Fruit fly (Drosophila melanogaster) whole organism, prepupa: ENCODE data around the gene CG2794.

Experiments
- Blimp-1 ChIP-seq: fragments of 200-800 bp; sonication (Bioruptor generic); optimal IDR thresholded peaks from 3 replicates; lab custom pipeline; 2017; ENCODE audit warnings: missing biosample characterization, missing genetic modification characterization, mild to moderate bottlenecking, moderate library complexity, missing genetic modification reagents
- CG10669 ChIP-seq: fragments of 200-800 bp; sonication (Bioruptor generic); optimal IDR thresholded peaks from 3 replicates; lab custom pipeline; 2018; ENCODE audit warnings: missing biosample characterization, mild to moderate bottlenecking, missing genetic modification characterization, moderate library complexity
- CG11762 ChIP-seq: fragments of 200-800 bp; sonication (Bioruptor generic); optimal IDR thresholded peaks from 3 replicates; lab custom pipeline; 2016; ENCODE audit warnings: missing biosample characterization, missing genetic modification characterization; ENCODE audit not compliant: insufficient read depth
- CG11902 ChIP-seq: fragments of 200-800 bp; sonication (Bioruptor generic); optimal IDR thresholded peaks from 3 replicates; lab custom pipeline; 2016; ENCODE audit warnings: missing biosample characterization, missing genetic modification characterization
- CG15336 ChIP-seq: fragments of 200-800 bp; sonication (Bioruptor generic); IDR thresholded peaks from 2 replicates; pipeline ENCODE4 v1.3.6; 2022; ENCODE audit warnings: missing biosample characterization, missing genetic modification characterization
- CG1621 ChIP-seq: fragments of 200-800 bp; sonication (Bioruptor generic); optimal IDR thresholded peaks from 3 replicates; lab custom pipeline; 2018; ENCODE audit warnings: missing biosample characterization, mild to moderate bottlenecking, missing genetic modification characterization
- CG16779 ChIP-seq: fragments of 200-800 bp; sonication (Bioruptor generic); optimal IDR thresholded peaks from 3 replicates; lab custom pipeline; 2017; ENCODE audit warnings: missing biosample characterization, mild to moderate bottlenecking, missing genetic modification characterization
- CG3032 ChIP-seq: fragments of 200-800 bp; optimal IDR thresholded peaks from 2 replicates; lab custom pipeline; 2019; ENCODE audit warnings: missing biosample characterization, mild to moderate bottlenecking, missing genetic modification characterization, moderate library complexity
- CG31627 ChIP-seq: fragments of 200-800 bp; sonication (Bioruptor generic); optimal IDR thresholded peaks from 3 replicates; lab custom pipeline; 2016; ENCODE audit warnings: missing biosample characterization, missing genetic modification characterization
- CG32006 ChIP-seq: fragments of 200-800 bp; sonication (Bioruptor generic); optimal IDR thresholded peaks from 3 replicates; lab custom pipeline; 2017; ENCODE audit warnings: missing biosample characterization, mild to moderate bottlenecking, missing genetic modification characterization
- CG34406 ChIP-seq: fragments of 200-800 bp; sonication (Bioruptor generic); optimal IDR thresholded peaks from 3 replicates; lab custom pipeline; 2016; ENCODE audit warnings: missing biosample characterization, missing genetic modification characterization
- CG3919 ChIP-seq: fragments of 200-800 bp; sonication (Bioruptor generic); optimal IDR thresholded peaks from 3 replicates; lab custom pipeline; 2016; ENCODE audit warnings: missing biosample characterization, missing genetic modification characterization
- CG6163 ChIP-seq: fragments of 200-800 bp; sonication (Bioruptor generic); IDR thresholded peaks from 3 replicates; pipeline ENCODE4 v1.3.6; 2022; ENCODE audit warnings: missing biosample characterization, missing genetic modification characterization
- CG6276 ChIP-seq: fragments of 200-800 bp; sonication (Bioruptor generic); optimal IDR thresholded peaks from 2 replicates; lab custom pipeline; 2017; ENCODE audit warnings: missing biosample characterization, mild to moderate bottlenecking, missing genetic modification characterization
- CG6808 ChIP-seq: fragments of 200-800 bp; sonication (Bioruptor generic); optimal IDR thresholded peaks from 3 replicates; lab custom pipeline; 2017; ENCODE audit warnings: missing biosample characterization, missing genetic modification characterization, mild to moderate bottlenecking, moderate library complexity, missing genetic modification reagents
- CG7368 ChIP-seq: fragments of 200-800 bp; sonication (Bioruptor generic); optimal IDR thresholded peaks from 3 replicates; lab custom pipeline; 2016; ENCODE audit warnings: missing biosample characterization, missing genetic modification characterization
- CG8119 ChIP-seq: fragments of 200-800 bp; sonication (Bioruptor generic); IDR thresholded peaks from 3 replicates; pipeline ENCODE4 v1.3.6; 2022; ENCODE audit warnings: missing biosample characterization, missing genetic modification characterization
- CG8319 ChIP-seq: fragments of 200-800 bp; sonication (Bioruptor generic); optimal IDR thresholded peaks from 3 replicates; lab custom pipeline; 2016; ENCODE audit warnings: missing biosample characterization, missing genetic modification characterization
- CG8632 ChIP-seq: fragments of 200-800 bp; sonication (Bioruptor generic); optimal IDR thresholded peaks from 3 replicates; lab custom pipeline; 2016; ENCODE audit warnings: missing biosample characterization, missing genetic modification characterization
- Eip78C ChIP-seq: fragments of 200-800 bp; sonication (Bioruptor generic); peaks from one replicate; lab custom pipeline; 2016; ENCODE audit warnings: missing biosample characterization, missing genetic modification characterization
- Ets21C ChIP-seq: fragments of 200-800 bp; sonication (Bioruptor generic); optimal IDR thresholded peaks from 3 replicates; lab custom pipeline; 2016; ENCODE audit warnings: missing biosample characterization, missing genetic modification characterization
- Gug ChIP-seq: fragments of 200-800 bp; sonication (Bioruptor generic); IDR thresholded peaks from 2 replicates; pipeline ENCODE4 v1.3.6; 2022; ENCODE audit warnings: missing biosample characterization, missing genetic modification characterization
- Hr38 ChIP-seq: sonication (Bioruptor generic); optimal IDR thresholded peaks from 2 replicates; lab custom pipeline; 2016; ENCODE audit warnings: missing biosample characterization, missing genetic modification characterization
- Hr39 ChIP-seq: fragments of 200-800 bp; sonication (Bioruptor generic); optimal IDR thresholded peaks from 2 replicates; lab custom pipeline; 2016; ENCODE audit warnings: missing biosample characterization, missing genetic modification characterization
- Hr4 ChIP-seq: fragments of 200-800 bp; sonication (Bioruptor generic); optimal IDR thresholded peaks from 3 replicates; lab custom pipeline; 2016; ENCODE audit warnings: missing biosample characterization, missing genetic modification characterization
- Lpt ChIP-seq: fragments of 200-800 bp; sonication (Bioruptor generic); optimal IDR thresholded peaks from 3 replicates; lab custom pipeline; 2016; ENCODE audit warnings: missing biosample characterization, missing genetic modification characterization
- Met ChIP-seq: fragments of 200-800 bp; sonication (Bioruptor generic); optimal IDR thresholded peaks from 3 replicates; lab custom pipeline; 2016; ENCODE audit warnings: missing biosample characterization, missing genetic modification characterization
- OdsH ChIP-seq: fragments of 200-800 bp; sonication (Bioruptor generic); optimal IDR thresholded peaks from 3 replicates; lab custom pipeline; 2016; ENCODE audit warnings: missing biosample characterization, missing genetic modification characterization
- Smox ChIP-seq: fragments of 200-800 bp; sonication (Bioruptor generic); optimal IDR thresholded peaks from 3 replicates; lab custom pipeline; 2016; ENCODE audit warnings: missing biosample characterization, missing genetic modification characterization
- Sox102F ChIP-seq: fragments of 200-800 bp; sonication (Bioruptor generic); optimal IDR thresholded peaks from 2 replicates; lab custom pipeline; 2016; ENCODE audit warnings: missing biosample characterization, mild to moderate bottlenecking, missing genetic modification characterization
- Sox14 ChIP-seq: fragments of 200-800 bp; sonication (Bioruptor generic); optimal IDR thresholded peaks from 3 replicates; lab custom pipeline; 2016; ENCODE audit warnings: missing biosample characterization, missing genetic modification characterization
- achi ChIP-seq: fragments of 200-800 bp; sonication (Bioruptor generic); optimal IDR thresholded peaks from 3 replicates; lab custom pipeline; 2016; ENCODE audit warnings: missing biosample characterization, missing genetic modification characterization
- cyc ChIP-seq: fragments of 200-800 bp; sonication (Bioruptor generic); optimal IDR thresholded peaks from 3 replicates; lab custom pipeline; 2016; ENCODE audit warnings: missing biosample characterization, missing genetic modification characterization
- eg ChIP-seq: fragments of 200-800 bp; sonication (Bioruptor generic); IDR thresholded peaks from 3 replicates; pipeline ENCODE4 v1.3.6; 2022; ENCODE audit warnings: missing biosample characterization, missing genetic modification characterization
- esn ChIP-seq: fragments of 200-800 bp; sonication (Bioruptor generic); optimal IDR thresholded peaks from 2 replicates; lab custom pipeline; 2016; ENCODE audit warnings: missing biosample characterization, mild to moderate bottlenecking, missing genetic modification characterization, moderate library complexity
- fd59A ChIP-seq: fragments of 200-800 bp; sonication (Bioruptor generic); optimal IDR thresholded peaks from 2 replicates; lab custom pipeline; 2017; ENCODE audit warnings: missing biosample characterization, mild to moderate bottlenecking, missing genetic modification characterization, missing genetic modification reagents
- fd85E ChIP-seq: fragments of 200-800 bp; sonication (Bioruptor generic); optimal IDR thresholded peaks from 3 replicates; lab custom pipeline; 2016; ENCODE audit warnings: missing biosample characterization, missing genetic modification characterization
- fkh ChIP-seq: fragments of 200-800 bp; sonication (Bioruptor generic); optimal IDR thresholded peaks from 3 replicates; lab custom pipeline; 2017; ENCODE audit warnings: missing biosample characterization, mild to moderate bottlenecking, missing genetic modification characterization, moderate library complexity
- lz ChIP-seq: fragments of 200-800 bp; sonication (Bioruptor generic); optimal IDR thresholded peaks from 3 replicates; lab custom pipeline; 2016; ENCODE audit warnings: missing biosample characterization, missing genetic modification characterization
- pdm3 ChIP-seq: fragments of 200-800 bp; sonication (Bioruptor generic); optimal IDR thresholded peaks from 3 replicates; lab custom pipeline; 2016; ENCODE audit warnings: missing biosample characterization, missing genetic modification characterization
- salr ChIP-seq, 2 experiments: fragments of 200-800 bp; sonication (Bioruptor generic); optimal IDR thresholded peaks; 3 replicates each; lab custom pipeline; 2016 to 2018; ENCODE audit warnings: missing biosample characterization in 2 of 2, missing genetic modification characterization in 2 of 2, mild to moderate bottlenecking in 1 of 2
- spab ChIP-seq: fragments of 200-800 bp; sonication (Bioruptor generic); optimal IDR thresholded peaks from 2 replicates; lab custom pipeline; 2017; ENCODE audit warnings: missing biosample characterization, mild to moderate bottlenecking, missing genetic modification characterization, missing genetic modification reagents
- ss ChIP-seq, 2 experiments: fragments of 200-800 bp; sonication (Bioruptor generic); optimal IDR thresholded peaks; 2 replicates in 1 of 2; 3 replicates in 1 of 2; lab custom pipeline; 2017 to 2018; ENCODE audit warnings: mild to moderate bottlenecking in 2 of 2, missing biosample characterization in 2 of 2, missing genetic modification characterization in 2 of 2, moderate library complexity in 1 of 2
- svp ChIP-seq: fragments of 200-800 bp; sonication (Bioruptor generic); peaks from one replicate; lab custom pipeline; 2016; ENCODE audit warnings: missing biosample characterization, missing genetic modification characterization
- topi ChIP-seq: fragments of 200-800 bp; sonication (Bioruptor generic); optimal IDR thresholded peaks from 3 replicates; lab custom pipeline; 2016; ENCODE audit warnings: missing biosample characterization, missing genetic modification characterization
- vri ChIP-seq: fragments of 200-800 bp; sonication (Bioruptor generic); optimal IDR thresholded peaks from 3 replicates; lab custom pipeline; 2016; ENCODE audit warnings: missing biosample characterization, mild to moderate bottlenecking, missing genetic modification characterization

CG2794 gene

dm6 chr2L:521940-522632 is 41.9 kb upstream of the CG2794 start:
- TF ChIP-seq CG32006 (GFP tag; lab: Kevin White, UChicago) (peak; percentile 35), fkh (GFP tag; lab: Kevin White, UChicago) (peak; percentile 34), topi (GFP tag; lab: Kevin White, UChicago) (no peak), CG3919 (GFP tag; lab: Kevin White, UChicago) (no peak), CG7368 (GFP tag; lab: Kevin White, UChicago) (peak; percentile 19), OdsH (GFP tag; lab: Kevin White, UChicago) (peak; percentile 15), CG8119 (peak; percentile 57), Hr4 (GFP tag; lab: Kevin White, UChicago) (peak; percentile 54), pdm3 (GFP tag; lab: Kevin White, UChicago) (peak; percentile 22), svp (GFP tag; lab: Kevin White, UChicago) (peak; percentile 42), Eip78C (GFP tag; lab: Kevin White, UChicago) (peak; percentile 43), eg (GFP tag; lab: Robert Waterston, UW) (peak; percentile 41; the same call in 1 of the 3 replicates), CG15336 (GFP tag; lab: Robert Waterston, UW) (peak; percentile 13; the same call in 1 of the 2 replicates), vri (GFP tag; lab: Kevin White, UChicago) (peak; percentile 23), Met (GFP tag; lab: Kevin White, UChicago) (no peak), Smox (GFP tag; lab: Kevin White, UChicago) (no peak), CG6163 (GFP tag; lab: Robert Waterston, UW) (peak; percentile 30; the same call in 2 of the 3 replicates), Gug (peak; percentile 23; the same call in 1 of the 2 replicates)
- TF ChIP-seq, all 60 proteins: peak for 14

- TF ChIP-seq lz (GFP tag; lab: Kevin White, UChicago) (peak; percentile 40), Gug (0 out of 2 replicates have a peak, but pooled peaks have one; percentile 22), Hr4 (GFP tag; lab: Kevin White, UChicago) (peak; percentile 43), CG3032 (tag; lab: Kevin White, UChicago) (peak; percentile 19), ss (GFP tag; optimal IDR thresholded peaks at IDR 0.05; lab: Kevin White, UChicago) (no peak), fd59A (GFP tag; lab: Kevin White, UChicago) (peak; percentile 16), Hr38 (no peak), CG31627 (GFP tag; lab: Kevin White, UChicago) (peak; percentile 45), esn (peak; percentile 58), CG11762 (GFP tag; lab: Kevin White, UChicago) (peak; percentile 49), Sox102F (peak; percentile 50), Eip78C (GFP tag; lab: Kevin White, UChicago) (peak; percentile 82), Blimp-1 (GFP tag; lab: Kevin White, UChicago) (no peak), CG3919 (GFP tag; lab: Kevin White, UChicago) (peak; percentile 63), CG15336 (GFP tag; lab: Robert Waterston, UW) (peak; percentile 48), CG32006 (GFP tag; lab: Kevin White, UChicago) (peak; percentile 73), CG6276 (GFP tag; lab: Kevin White, UChicago) (peak; percentile 43), Met (GFP tag; lab: Kevin White, UChicago) (peak; percentile 62), Hr39 (GFP tag; lab: Kevin White, UChicago) (peak; percentile 45), Sox14 (peak; percentile 30), svp (GFP tag; lab: Kevin White, UChicago) (no peak), cyc (GFP tag; lab: Kevin White, UChicago) (peak; percentile 40), CG10669 (peak; percentile 36), CG16779 (tag; lab: Kevin White, UChicago) (no peak), pdm3 (GFP tag; lab: Kevin White, UChicago) (peak; percentile 56), achi (GFP tag; lab: Kevin White, UChicago) (peak; percentile 24), CG11902 (no peak), CG34406 (peak; percentile 41), salr (GFP tag; optimal IDR thresholded peaks at IDR 0.05; lab: Kevin White, UChicago) (peak; percentile 28 to 42), Ets21C (GFP tag; lab: Kevin White, UChicago) (peak; percentile 30), CG8119 (peak; percentile 51; the same call in 2 of the 3 replicates), spab (GFP tag; lab: Kevin White, UChicago) (peak; percentile 35), CG8319 (GFP tag; lab: Kevin White, UChicago) (peak; percentile 35), CG6808 (GFP tag; lab: Kevin White, UChicago) (peak; percentile 33), Lpt (GFP tag; lab: Kevin White, UChicago) (no peak), fkh (GFP tag; lab: Kevin White, UChicago) (no peak), CG1621 (tag; lab: Kevin White, UChicago) (no peak), CG8632 (GFP tag; lab: Kevin White, UChicago) (peak; percentile 50), CG6163 (GFP tag; lab: Robert Waterston, UW) (peak; percentile 55; the same call in 1 of the 3 replicates), vri (GFP tag; lab: Kevin White, UChicago) (no peak), fd85E (GFP tag; lab: Kevin White, UChicago) (no peak)
These were observed 41.2 kb upstream of the CG2794 start for dm6 chr2L:522752-523151.
